Worm (Caenorhabditis elegans) whole organism, early embryonic: ENCODE data around the gene kel-10.

ENCODE experiments used
- B0310.2 ChIP-seq: sonication (generic microtip); optimal IDR thresholded peaks from 2 replicates; lab custom pipeline; 2016; ENCODE audit warnings: mild to moderate bottlenecking, missing genetic modification characterization, missing compliant biosample characterization
- ama-1 ChIP-seq: fragments of 150-350 bp; optimal IDR thresholded peaks from 2 replicates; lab custom pipeline; 2014
- ceh-13 ChIP-seq: fragments of 200-800 bp; sonication (Bioruptor generic); optimal IDR thresholded peaks from 2 replicates; lab custom pipeline; 2018; ENCODE audit warnings: mild to moderate bottlenecking, missing genetic modification characterization, missing compliant biosample characterization
- ceh-36 ChIP-seq: sonication (generic microtip); optimal IDR thresholded peaks from 2 replicates; lab custom pipeline; 2016; ENCODE audit warnings: missing genetic modification characterization, inconsistent platforms, missing compliant biosample characterization
- ets-7 ChIP-seq: sonication (generic microtip); optimal IDR thresholded peaks from 2 replicates; lab custom pipeline; 2016; ENCODE audit warnings: missing genotype, missing genetic modification characterization, missing compliant biosample characterization
- flt-1 ChIP-seq: fragments of 200-800 bp; sonication (Bioruptor generic); IDR thresholded peaks from 2 replicates; pipeline ENCODE4 v1.3.6; 2022; ENCODE audit warnings: missing genetic modification characterization, missing compliant biosample characterization
- hmg-4 ChIP-seq: fragments of 200-800 bp; sonication (Bioruptor generic); optimal IDR thresholded peaks from 2 replicates; lab custom pipeline; 2018; ENCODE audit warnings: mild to moderate bottlenecking, missing genetic modification characterization, missing compliant biosample characterization
- scrt-1 ChIP-seq: fragments of 200-800 bp; sonication (Bioruptor generic); IDR thresholded peaks from 2 replicates; pipeline ENCODE4 v1.3.6; 2022; ENCODE audit warnings: missing genetic modification characterization, missing compliant biosample characterization
- tra-4 ChIP-seq: sonication (generic microtip); optimal IDR thresholded peaks from 2 replicates; lab custom pipeline; 2017; ENCODE audit warnings: missing genetic modification characterization, missing compliant biosample characterization

ce11 chrIII:10126375-10126774 is 25.1 kb upstream of the kel-10 start:
- TF ChIP-seq ets-7 (tag; lab: Kevin White, UChicago) (no peak), hmg-4 (GFP tag; lab: Kevin White, UChicago) (no peak), scrt-1 (GFP tag; lab: Robert Waterston, UW) (no peak), ama-1 (lab: Kevin White, UChicago) (no peak), flt-1 (GFP tag; lab: Robert Waterston, UW) (no peak), tra-4 (tag; lab: Kevin White, UChicago) (no peak), ceh-36 (tag; lab: Kevin White, UChicago) (no peak), B0310.2 (no peak), ceh-13 (GFP tag; lab: Kevin White, UChicago) (no peak)
